Fruit fly (Drosophila melanogaster): ENCODE data around the gene JYalpha.
A peak's percentile ranks its signal among the peaks of the same experiment; 100 is the strongest.

The JYalpha gene

DNA sequence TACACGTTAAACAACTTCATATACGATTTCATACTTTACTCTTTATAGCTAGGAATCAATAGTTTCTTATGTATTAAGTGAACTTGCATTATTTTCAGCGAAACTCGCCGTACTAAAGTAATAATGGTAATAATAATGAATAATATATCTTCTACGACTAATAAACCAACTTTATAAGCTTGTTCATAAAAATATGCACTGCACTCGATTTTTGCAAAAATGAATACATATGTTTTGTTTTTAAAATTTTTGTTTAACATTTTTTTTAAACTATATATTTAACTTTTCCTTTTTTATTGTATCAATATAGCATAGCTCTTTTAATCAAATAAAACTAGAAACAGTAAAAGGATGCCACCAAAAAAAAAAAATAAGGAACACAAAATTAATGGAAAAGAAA is at the start of gene JYalpha:
Gene JYalpha, plus strand, starts transcription at position 301 of the 400 bp plus-strand sequence.
- TF ChIP-seq Sin3A (optimal IDR thresholded peaks at IDR 0.05) (no peak), insv (optimal IDR thresholded peaks at IDR 0.05) (no peak), Myc (optimal IDR thresholded peaks at IDR 0.05) (no peak), ttk (optimal IDR thresholded peaks at IDR 0.05) (no peak), psq (optimal IDR thresholded peaks at IDR 0.05) (no peak), h (optimal IDR thresholded peaks at IDR 0.05) (no peak)

DNA sequence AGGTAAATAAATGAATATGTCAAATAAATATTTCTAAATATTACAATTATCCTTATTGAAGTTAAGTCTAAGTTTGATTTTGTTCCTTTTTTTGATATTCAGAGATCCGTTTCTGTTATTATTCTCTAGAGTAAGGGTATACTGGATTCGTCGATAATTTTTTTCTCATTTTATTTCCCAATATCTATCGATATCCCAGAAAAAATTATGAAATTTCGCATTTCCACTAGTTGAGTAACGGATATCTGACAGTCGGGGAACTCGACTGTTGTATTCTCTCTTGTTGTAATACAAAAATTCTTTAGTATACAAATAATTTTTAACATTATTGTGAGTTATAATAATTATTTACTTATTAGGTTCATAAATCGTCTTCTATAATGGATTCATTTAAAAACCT is 730 bp downstream of the JYalpha start:
- TF ChIP-seq psq (optimal IDR thresholded peaks at IDR 0.05) = no peak

DNA sequence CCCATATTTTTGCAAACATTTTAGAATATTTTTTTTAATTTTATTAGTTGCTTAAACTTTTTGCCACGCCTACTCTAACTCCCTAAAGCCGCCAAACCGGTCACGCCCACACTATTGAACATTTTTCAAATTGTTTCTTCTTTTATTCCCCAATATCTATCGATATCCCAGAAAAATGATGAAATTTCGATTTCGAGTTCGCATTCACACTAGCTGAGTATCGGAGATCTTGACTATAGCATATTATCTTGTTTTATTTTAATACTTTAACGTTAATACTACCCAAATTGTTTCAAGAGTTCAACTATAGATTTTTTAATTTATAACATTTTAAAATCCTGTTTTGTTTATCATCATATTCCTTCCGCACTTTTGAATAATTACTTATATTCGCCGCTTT is 41.7 kb downstream of the JYalpha start:
- TF ChIP-seq insv (optimal IDR thresholded peaks at IDR 0.05) (no peak), psq (optimal IDR thresholded peaks at IDR 0.05) (no peak), Myc (optimal IDR thresholded peaks at IDR 0.05) (no peak), ttk (optimal IDR thresholded peaks at IDR 0.05) (no peak), Sin3A (optimal IDR thresholded peaks at IDR 0.05) (no peak), h (optimal IDR thresholded peaks at IDR 0.05) (no peak)

DNA sequence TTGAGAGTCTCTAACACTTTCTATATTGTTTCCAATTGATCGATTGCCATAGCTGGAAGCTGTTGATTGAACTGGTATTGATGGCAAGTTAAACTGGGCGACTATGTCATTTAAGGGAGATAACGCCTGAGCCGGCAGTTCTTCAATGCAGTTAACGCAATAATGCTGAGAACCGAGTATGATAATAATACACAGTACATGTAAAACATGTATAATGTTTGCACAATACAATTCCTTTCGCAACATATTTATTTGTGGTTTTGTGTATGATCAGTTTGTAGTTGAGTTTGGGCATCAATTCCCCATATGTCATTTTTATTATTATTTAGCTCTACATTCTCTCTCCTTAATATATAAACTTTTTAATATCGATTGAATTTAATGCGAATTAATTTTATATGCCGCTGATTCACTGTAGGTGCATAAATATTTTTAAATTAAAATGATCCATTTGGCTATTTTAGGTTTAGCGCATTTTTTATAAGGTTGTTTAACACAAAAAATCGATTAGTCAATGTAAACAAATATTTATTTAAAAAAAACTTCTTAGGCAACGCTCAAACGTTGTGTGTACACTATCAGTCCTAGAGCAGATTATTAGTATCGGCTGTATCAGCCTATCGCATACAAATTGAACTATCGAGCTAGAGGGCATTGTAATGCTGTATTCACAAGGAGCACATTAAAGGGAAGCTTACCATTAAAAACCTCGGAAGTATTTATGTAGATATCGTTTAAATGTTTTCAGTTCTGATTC is 42.7 kb downstream of the JYalpha start, which contains the start of gene PlexB:
Gene PlexB, minus strand, starts transcription at position 600 of the 757 bp plus-strand sequence.
- no peak for TF ChIP-seq Myc (optimal IDR thresholded peaks at IDR 0.05)
- TF ChIP-seq insv (optimal IDR thresholded peaks at IDR 0.05) = no peak
- peak; percentile 68 for TF ChIP-seq h (optimal IDR thresholded peaks at IDR 0.05)
- no peak for TF ChIP-seq psq (optimal IDR thresholded peaks at IDR 0.05)
- TF ChIP-seq ttk (optimal IDR thresholded peaks at IDR 0.05) = no peak
- no peak for TF ChIP-seq Sin3A (optimal IDR thresholded peaks at IDR 0.05)

DNA sequence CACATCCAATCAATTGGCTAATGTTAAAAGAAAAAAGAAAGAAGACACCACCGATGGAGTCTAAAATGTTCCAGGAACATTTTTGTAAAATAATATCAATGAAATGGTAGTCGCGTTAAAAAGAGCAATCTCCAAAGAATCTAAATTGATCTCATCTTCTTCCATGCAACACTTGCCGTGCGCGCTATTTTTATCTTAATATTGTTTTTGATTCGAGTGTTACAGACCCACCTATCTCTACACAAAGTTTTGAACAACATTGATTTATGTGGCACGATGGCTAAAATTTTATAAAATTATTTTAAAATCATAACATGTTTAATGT is 43.2 kb downstream of the JYalpha start:
- TF ChIP-seq h (optimal IDR thresholded peaks at IDR 0.05) = no peak
- no peak for TF ChIP-seq Myc (optimal IDR thresholded peaks at IDR 0.05)
- TF ChIP-seq psq (optimal IDR thresholded peaks at IDR 0.05) = no peak
- TF ChIP-seq Sin3A (optimal IDR thresholded peaks at IDR 0.05) = no peak

DNA sequence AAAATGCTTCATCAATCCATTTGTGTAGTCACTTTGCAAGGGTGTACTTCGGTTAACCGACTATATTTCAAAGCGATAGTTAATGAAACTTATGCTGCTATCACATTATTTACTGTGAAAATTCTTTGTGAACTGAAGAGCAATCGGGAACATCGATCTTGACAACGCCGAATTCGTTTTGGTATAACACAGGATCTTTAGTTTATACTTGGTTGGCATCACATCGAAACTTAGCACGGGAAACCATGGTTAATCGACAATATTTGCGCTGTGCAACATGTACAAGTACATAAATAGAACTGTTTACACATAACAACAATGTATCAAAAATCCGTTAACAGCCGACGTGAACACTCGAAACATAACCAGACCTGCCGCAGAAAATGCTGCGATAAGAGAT is 44.1 kb downstream of the JYalpha start:
- TF ChIP-seq insv (optimal IDR thresholded peaks at IDR 0.05) (no peak), ttk (optimal IDR thresholded peaks at IDR 0.05) (no peak), Myc (optimal IDR thresholded peaks at IDR 0.05) (no peak), h (optimal IDR thresholded peaks at IDR 0.05) (no peak), Sin3A (optimal IDR thresholded peaks at IDR 0.05) (no peak), psq (optimal IDR thresholded peaks at IDR 0.05) (no peak)

DNA sequence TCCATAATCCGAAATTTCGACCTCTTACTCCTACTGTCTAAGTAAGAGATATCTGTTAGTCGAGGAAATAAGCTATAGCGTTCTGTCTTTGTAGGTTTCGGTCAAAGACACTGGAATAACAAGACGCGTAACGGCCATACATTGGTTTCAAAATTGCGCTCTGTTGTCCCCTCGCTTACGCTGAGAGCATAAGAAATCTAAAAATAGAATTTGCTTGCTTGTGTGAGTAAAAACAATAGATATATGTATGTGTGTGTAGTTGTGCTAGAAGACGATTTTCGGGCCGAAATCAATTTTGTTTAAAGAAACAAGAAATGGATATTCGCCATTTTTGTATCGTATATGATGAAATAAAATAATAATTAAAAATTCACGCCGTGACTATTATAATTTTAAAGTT is 45.8 kb downstream of the JYalpha start:
- TF ChIP-seq Sin3A (optimal IDR thresholded peaks at IDR 0.05) = no peak
- no peak for TF ChIP-seq Myc (optimal IDR thresholded peaks at IDR 0.05)
- no peak for TF ChIP-seq insv (optimal IDR thresholded peaks at IDR 0.05)
- no peak for TF ChIP-seq ttk (optimal IDR thresholded peaks at IDR 0.05)
- no peak for TF ChIP-seq psq (optimal IDR thresholded peaks at IDR 0.05)
- TF ChIP-seq h (optimal IDR thresholded peaks at IDR 0.05) = no peak

DNA sequence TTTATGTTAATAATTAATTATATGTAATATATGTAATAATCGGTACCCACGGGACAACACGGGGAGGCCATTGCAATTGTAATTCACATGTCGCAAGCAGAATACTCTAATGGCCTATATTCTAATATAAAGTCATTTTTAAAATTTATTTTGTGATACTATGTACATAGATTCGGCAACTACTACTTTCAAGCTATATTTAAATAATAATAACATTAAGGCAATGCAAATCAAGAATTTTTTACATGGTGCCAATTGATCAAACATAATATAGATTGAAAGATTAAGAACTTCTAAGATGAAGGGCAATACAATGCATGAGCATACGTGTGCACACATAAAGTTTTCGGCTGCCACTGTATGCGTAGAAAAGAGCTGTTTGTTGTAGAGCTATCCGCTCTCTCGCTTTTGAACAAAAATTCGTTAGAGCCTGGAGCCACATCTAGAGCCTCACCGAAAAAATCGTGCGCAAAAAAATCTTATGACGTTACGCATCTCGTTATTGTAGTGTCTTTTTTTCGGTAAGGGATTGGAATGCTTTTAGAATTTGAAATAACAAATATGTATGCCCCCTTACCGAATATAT is 46.4 kb downstream of the JYalpha start:
- no peak for TF ChIP-seq Sin3A (optimal IDR thresholded peaks at IDR 0.05)
- TF ChIP-seq h (optimal IDR thresholded peaks at IDR 0.05) = no peak
- no peak for TF ChIP-seq psq (optimal IDR thresholded peaks at IDR 0.05)
- TF ChIP-seq ttk (optimal IDR thresholded peaks at IDR 0.05) = no peak
- TF ChIP-seq insv (optimal IDR thresholded peaks at IDR 0.05) = no peak
- no peak for TF ChIP-seq Myc (optimal IDR thresholded peaks at IDR 0.05)

DNA sequence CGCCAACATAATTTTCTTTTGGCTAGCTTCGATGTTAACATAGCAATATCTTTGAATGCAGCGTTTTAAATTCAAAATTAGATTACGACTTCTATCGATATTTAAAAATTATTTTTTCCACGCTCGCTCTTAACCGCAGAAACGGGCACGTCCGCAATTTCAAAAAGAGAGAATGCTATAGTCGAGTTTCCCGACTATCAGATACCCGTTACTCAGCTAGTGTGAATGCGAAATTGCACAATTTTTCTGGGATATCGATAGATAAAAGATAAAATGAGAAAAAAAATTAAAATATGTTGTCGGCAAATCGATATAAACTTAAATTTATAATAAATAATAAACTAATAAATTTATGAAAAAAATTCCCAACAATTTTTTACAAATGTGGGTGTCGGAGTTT is 54.0 kb downstream of the JYalpha start:
- no peak for TF ChIP-seq h (optimal IDR thresholded peaks at IDR 0.05)
- TF ChIP-seq insv (optimal IDR thresholded peaks at IDR 0.05) = no peak
- TF ChIP-seq Sin3A (optimal IDR thresholded peaks at IDR 0.05) = no peak
- TF ChIP-seq ttk (optimal IDR thresholded peaks at IDR 0.05) = no peak
- TF ChIP-seq psq (optimal IDR thresholded peaks at IDR 0.05) = no peak
- no peak for TF ChIP-seq Myc (optimal IDR thresholded peaks at IDR 0.05)

Data from Kc167 (cell line).